Worm (Caenorhabditis elegans): ENCODE results near the gene srlf-18.

DNA sequence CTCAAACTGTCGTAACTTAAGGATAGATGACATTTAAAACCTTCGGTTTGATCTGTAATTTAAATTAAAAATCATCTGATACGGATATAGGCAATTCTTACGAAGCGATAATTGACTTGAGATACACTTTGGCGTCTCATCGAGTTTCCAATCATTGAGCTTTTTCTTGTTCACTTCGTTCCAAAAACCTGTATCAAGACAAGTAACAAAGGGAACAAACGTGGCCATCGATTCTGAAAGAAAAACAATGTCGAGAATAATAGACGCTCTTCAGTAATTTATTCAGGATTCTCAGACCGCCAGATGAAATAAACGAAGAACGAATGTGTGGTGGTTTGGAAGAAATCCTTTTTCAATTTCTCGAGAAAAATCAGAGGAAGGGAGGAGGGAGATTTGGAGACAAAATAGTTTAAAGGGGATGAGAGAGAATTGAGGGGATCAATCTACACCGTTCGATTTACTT lies 20.4 kb downstream of the srlf-18 start, which contains the start of gene atg-7:
- no peak for TF ChIP-seq him-1 (tag; optimal IDR thresholded peaks at IDR 0.05)
- no peak for TF ChIP-seq dao-5 (tag; optimal IDR thresholded peaks at IDR 0.05)
- TF ChIP-seq W03F9.2 (tag; optimal IDR thresholded peaks at IDR 0.05): no peak

Measured in whole organism, L4/young adult.